Fruit fly (Drosophila melanogaster) Kc167 (cell line): ENCODE results near the gene Lamtor3.

ENCODE experiments used
- Myc ChIP-seq: fragments of >200 bp; optimal IDR thresholded peaks from 2 replicates; lab custom pipeline; 2017; ENCODE audit warnings: missing external identifiers
- Sin3A ChIP-seq: fragments of >200 bp; optimal IDR thresholded peaks from 2 replicates; lab custom pipeline; 2018; ENCODE audit warnings: missing external identifiers
- h ChIP-seq: fragments of >200 bp; optimal IDR thresholded peaks from 3 replicates; lab custom pipeline; 2018; ENCODE audit warnings: missing external identifiers
- psq ChIP-seq: fragments of >200 bp; optimal IDR thresholded peaks from 2 replicates; lab custom pipeline; 2017; ENCODE audit warnings: missing external identifiers
- ttk ChIP-seq: sonication (Bioruptor generic); optimal IDR thresholded peaks from 2 replicates; lab custom pipeline; 2017; ENCODE audit warnings: missing external identifiers

DNA sequence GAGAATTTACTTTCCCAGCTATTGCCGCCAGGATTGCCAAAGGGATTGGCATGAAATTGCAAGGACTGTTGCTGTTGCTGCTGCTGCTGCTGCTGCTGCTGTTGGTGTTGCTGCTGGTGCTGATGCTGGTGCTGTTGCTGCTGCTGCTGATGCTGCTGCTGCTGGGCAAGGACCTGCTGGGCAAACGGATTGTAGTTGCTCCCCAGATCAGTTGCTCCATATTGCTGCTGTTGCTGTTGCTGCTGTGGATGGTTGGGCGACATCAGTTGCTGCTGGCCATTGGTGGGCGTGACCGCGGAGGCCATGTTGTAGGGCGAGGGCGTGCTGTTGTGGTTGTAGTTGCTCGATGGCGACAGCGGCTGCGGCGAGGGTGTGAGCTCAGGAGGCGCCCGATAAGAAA, 43.4 kb upstream of the Lamtor3 start:
- no peak for TF ChIP-seq Sin3A
- no peak for TF ChIP-seq h (lab: Kevin White, UChicago)
- no peak for TF ChIP-seq ttk (lab: Kevin White, UChicago)
- TF ChIP-seq psq, result no peak
- TF ChIP-seq Myc, result no peak
